Worm (Caenorhabditis elegans): ENCODE data around the gene Y49F6B.14.

DNA sequence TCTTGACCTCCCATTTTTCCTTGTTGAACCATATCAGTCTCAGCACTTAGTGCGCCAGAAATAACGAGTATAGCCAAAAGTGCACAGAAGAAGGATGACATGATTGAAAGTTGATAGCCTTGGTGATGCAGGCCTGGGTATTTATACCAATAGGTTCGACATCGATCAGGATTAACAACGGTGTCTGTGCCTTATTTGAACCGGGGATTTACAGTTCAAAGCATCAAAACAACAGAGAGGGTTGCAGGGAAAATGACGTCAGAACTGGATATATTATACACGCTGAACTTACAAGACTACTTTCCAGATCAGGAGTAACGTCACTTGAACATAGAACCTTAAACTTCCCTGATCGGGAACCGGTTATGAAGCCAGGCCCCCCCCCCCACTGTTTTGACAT, 43.0 kb downstream of the Y49F6B.14 start, which contains the start of gene Y49F6B.12:
- no peak for TF ChIP-seq nhr-21 (tag; optimal IDR thresholded peaks at IDR 0.05)
- no peak for TF ChIP-seq egl-27 (tag; optimal IDR thresholded peaks at IDR 0.05)
- no peak for TF ChIP-seq unc-55 (GFP tag; optimal IDR thresholded peaks at IDR 0.05)
- no peak for TF ChIP-seq ZK546.5 (tag; optimal IDR thresholded peaks at IDR 0.05)
- TF ChIP-seq skn-1 (tag; optimal IDR thresholded peaks at IDR 0.05): no peak
- TF ChIP-seq blmp-1 (tag; optimal IDR thresholded peaks at IDR 0.05; ENCODE audit: insufficient read depth): no peak
- TF ChIP-seq zag-1 (tag; optimal IDR thresholded peaks at IDR 0.05): no peak
